Fruit fly (Drosophila melanogaster): ENCODE results near the gene CG18628.

CG18628 gene

DNA sequence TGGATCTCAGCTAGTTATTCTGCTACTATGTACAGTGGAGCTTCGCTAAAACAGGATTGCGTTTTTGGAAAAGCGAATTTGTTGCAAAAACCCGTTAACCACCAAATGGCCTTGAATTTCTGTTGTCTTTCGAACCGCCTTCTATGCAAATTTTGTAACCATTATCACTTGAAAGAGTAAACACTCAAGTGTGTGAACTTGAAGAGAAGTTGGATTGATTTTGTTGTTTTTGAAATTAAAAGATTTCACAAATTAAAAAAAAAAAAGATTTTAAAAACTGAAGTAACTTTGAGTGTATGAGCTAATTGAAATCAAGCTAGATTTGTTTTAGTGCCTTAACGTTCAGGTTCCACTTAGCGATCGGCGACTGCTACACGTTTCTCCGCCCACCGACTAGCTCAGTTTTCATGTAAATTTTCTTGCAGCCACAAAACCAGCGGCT lies 44.4 kb downstream of the CG18628 start (continued):
- TF ChIP-seq Fer3 (tag; optimal IDR thresholded peaks at IDR 0.05) = peak; percentile 44
- TF ChIP-seq CG8944 (GFP tag; optimal IDR thresholded peaks at IDR 0.05) = peak; percentile 51
- no peak for TF ChIP-seq hb (GFP tag; IDR thresholded peaks at IDR 0.05; ENCODE audit: partially characterized antibody)
- peak; percentile 7 for TF ChIP-seq NC2α (GFP tag; optimal IDR thresholded peaks at IDR 0.05)
- peak; percentile 47 for TF ChIP-seq CG13624 (GFP tag; optimal IDR thresholded peaks at IDR 0.05)
- TF ChIP-seq sna (GFP tag; IDR thresholded peaks at IDR 0.05; ENCODE audit: partially characterized antibody) = 0 out of 2 replicates have a peak, but pooled peaks have one; percentile 15
- peak; percentile 80 for TF ChIP-seq pum (GFP tag; optimal IDR thresholded peaks at IDR 0.05)
- TF ChIP-seq rib (GFP tag; IDR thresholded peaks at IDR 0.05) = 0 out of 2 replicates have a peak, but pooled peaks have one; percentile 26
- no peak for TF ChIP-seq zf30C (GFP tag; optimal IDR thresholded peaks at IDR 0.05)
- TF ChIP-seq h (optimal IDR thresholded peaks at IDR 0.05) = no peak
- peak; percentile 53 for TF ChIP-seq CG18764 (GFP tag; optimal IDR thresholded peaks at IDR 0.05)
- TF ChIP-seq jing (GFP tag; optimal IDR thresholded peaks at IDR 0.05) = peak; percentile 24
- no peak for TF ChIP-seq zen2 (GFP tag; IDR thresholded peaks at IDR 0.05; ENCODE audit: partially characterized antibody)
- TF ChIP-seq slbo (GFP tag; IDR thresholded peaks at IDR 0.05) = peak; percentile 56
- TF ChIP-seq croc (GFP tag; conservative IDR thresholded peaks at IDR 0.05) = peak; percentile 43; the same call in 1 of the 3 replicates
- peak; percentile 75 for TF ChIP-seq NK7.1 (GFP tag; optimal IDR thresholded peaks at IDR 0.05)
- peak; percentile 69 for TF ChIP-seq Oaz (GFP tag; IDR thresholded peaks at IDR 0.05)
- peak; percentile 51 for TF ChIP-seq shn (GFP tag; optimal IDR thresholded peaks at IDR 0.05)
- no peak for TF ChIP-seq luna (GFP tag; optimal IDR thresholded peaks at IDR 0.05)
- TF ChIP-seq Atf-2 (GFP tag; optimal IDR thresholded peaks at IDR 0.05) = peak; percentile 39
- TF ChIP-seq Doc3 (GFP tag; IDR thresholded peaks at IDR 0.05; ENCODE audit: partially characterized antibody) = no peak
- TF ChIP-seq vvl (GFP tag; IDR thresholded peaks at IDR 0.05) = peak; percentile 58; the same call in 1 of the 2 replicates
- peak; percentile 55 for TF ChIP-seq CG31441 (GFP tag; IDR thresholded peaks at IDR 0.05)
- TF ChIP-seq CG12071 (GFP tag; optimal IDR thresholded peaks at IDR 0.05) = peak; percentile 59
- TF ChIP-seq E2f1 (GFP tag; IDR thresholded peaks at IDR 0.05) = peak; percentile 56
- TF ChIP-seq Sry-β (GFP tag; optimal IDR thresholded peaks at IDR 0.05) = no peak
- no peak for TF ChIP-seq trh (GFP tag; optimal IDR thresholded peaks at IDR 0.05)
- TF ChIP-seq CG7357 (GFP tag; IDR thresholded peaks at IDR 0.05) = peak; percentile 62; the same call in 1 of the 3 replicates
- peak; percentile 64 for TF ChIP-seq Blimp-1 (GFP tag; optimal IDR thresholded peaks at IDR 0.05)
- peak; percentile 54 for TF ChIP-seq CG18476 (GFP tag; optimal IDR thresholded peaks at IDR 0.05)
- peak in 1 of 2 experiments; percentile 67 for TF ChIP-seq Hr51 (GFP tag; optimal IDR thresholded peaks at IDR 0.05)
- peak; percentile 77 for TF ChIP-seq Meics (GFP tag; optimal IDR thresholded peaks at IDR 0.05)
- TF ChIP-seq CG8765 (GFP tag; IDR thresholded peaks at IDR 0.05) = no peak
- peak; percentile 79 for TF ChIP-seq CG7556 (GFP tag; optimal IDR thresholded peaks at IDR 0.05)
- TF ChIP-seq CG17361 (GFP tag; IDR thresholded peaks at IDR 0.05) = peak; percentile 84
- peak; percentile 59 for TF ChIP-seq Ssrp (tag; optimal IDR thresholded peaks at IDR 0.05)
- peak; percentile 33 for TF ChIP-seq tin (GFP tag; optimal IDR thresholded peaks at IDR 0.05)
- TF ChIP-seq CG9215 (GFP tag; IDR thresholded peaks at IDR 0.05) = peak; percentile 68
- TF ChIP-seq dm (GFP tag; optimal IDR thresholded peaks at IDR 0.05) = no peak
- TF ChIP-seq CG4617 (GFP tag; optimal IDR thresholded peaks at IDR 0.05; ENCODE audit: borderline replicate concordance) = no peak
- TF ChIP-seq NfI (GFP tag; optimal IDR thresholded peaks at IDR 0.05) = peak; percentile 46
- peak; percentile 62 for TF ChIP-seq unpg (GFP tag; optimal IDR thresholded peaks at IDR 0.05)
- peak; percentile 53 to 74 for TF ChIP-seq dpn (GFP tag; optimal IDR thresholded peaks at IDR 0.05)
- peak; percentile 98 for TF ChIP-seq Ets65A (GFP tag)
- TF ChIP-seq CkIIα-i1 (GFP tag; IDR thresholded peaks at IDR 0.05) = no peak
- TF ChIP-seq CG17829 (tag; optimal IDR thresholded peaks at IDR 0.05) = peak; percentile 25
- no peak for TF ChIP-seq CG4282 (GFP tag; optimal IDR thresholded peaks at IDR 0.05)
- TF ChIP-seq az2 (GFP tag; optimal IDR thresholded peaks at IDR 0.05) = peak; percentile 46
- no peak for TF ChIP-seq hth (optimal IDR thresholded peaks at IDR 0.05)
- peak; percentile 7 for TF ChIP-seq CHES-1-like (GFP tag; optimal IDR thresholded peaks at IDR 0.05)
- TF ChIP-seq HLH3B (GFP tag; IDR thresholded peaks at IDR 0.05) = peak; percentile 60
- TF ChIP-seq maf-S (GFP tag; optimal IDR thresholded peaks at IDR 0.05) = peak; percentile 80
